Worm (Caenorhabditis elegans): Measurements from ENCODE around the gene K02B2.6.

Gene K02B2.6

ce11 chrIV:5986829-5987228 lies 24.8 kb upstream of the K02B2.6 start:
- no peak for TF ChIP-seq ama-1 (optimal IDR thresholded peaks at IDR 0.05)
- no peak for TF ChIP-seq skn-1 (tag; optimal IDR thresholded peaks at IDR 0.05)
- no peak for TF ChIP-seq nhr-28 (tag; optimal IDR thresholded peaks at IDR 0.05)
- peak; percentile 37 for TF ChIP-seq hlh-11 (tag; optimal IDR thresholded peaks at IDR 0.05)
- no peak for TF ChIP-seq nhr-10 (tag; optimal IDR thresholded peaks at IDR 0.05)
- no peak for TF ChIP-seq sdz-12 (GFP tag; optimal IDR thresholded peaks at IDR 0.05)
- no peak for TF ChIP-seq dmd-9 (GFP tag; IDR thresholded peaks at IDR 0.05)
- no peak for TF ChIP-seq lin-38 (GFP tag; IDR thresholded peaks at IDR 0.05)
- TF ChIP-seq zip-11 (GFP tag; IDR thresholded peaks at IDR 0.05), result no peak
- TF ChIP-seq vab-7 (GFP tag; IDR thresholded peaks at IDR 0.05), result no peak
- TF ChIP-seq T26A8.4 (GFP tag; IDR thresholded peaks at IDR 0.05), result 0 out of 2 replicates have a peak, but pooled peaks have one; percentile 34
- TF ChIP-seq mxl-2 (GFP tag; conservative IDR thresholded peaks at IDR 0.05), result no peak
- no peak for TF ChIP-seq dmd-8 (GFP tag; IDR thresholded peaks at IDR 0.05)
- no peak for TF ChIP-seq nhr-6 (tag; optimal IDR thresholded peaks at IDR 0.05)
- no peak for TF ChIP-seq nhr-76 (tag; optimal IDR thresholded peaks at IDR 0.05)
- no peak for TF ChIP-seq spr-3 (GFP tag; optimal IDR thresholded peaks at IDR 0.05)
- TF ChIP-seq mdl-1 (tag; optimal IDR thresholded peaks at IDR 0.05), result no peak
- TF ChIP-seq ZK546.5 (tag; optimal IDR thresholded peaks at IDR 0.05), result no peak
- TF ChIP-seq fos-1 (tag; optimal IDR thresholded peaks at IDR 0.05), result no peak
- no peak for TF ChIP-seq Y75B8A.6 (GFP tag; IDR thresholded peaks at IDR 0.05)
- TF ChIP-seq zfp-2 (tag; optimal IDR thresholded peaks at IDR 0.05), result no peak
- no peak for TF ChIP-seq nhr-41 (GFP tag; IDR thresholded peaks at IDR 0.05)
- peak in 1 of 2 experiments; percentile 34 for TF ChIP-seq hif-1 (tag; optimal IDR thresholded peaks at IDR 0.05)
- TF ChIP-seq spr-1 (tag; optimal IDR thresholded peaks at IDR 0.05), result no peak
- no peak for TF ChIP-seq F10B5.3 (tag; optimal IDR thresholded peaks at IDR 0.05)
- TF ChIP-seq Y105C5A.15 (GFP tag; IDR thresholded peaks at IDR 0.05), result no peak
- no peak for TF ChIP-seq nhr-111 (GFP tag; optimal IDR thresholded peaks at IDR 0.05)
- no peak for TF ChIP-seq lin-29 (GFP tag; IDR thresholded peaks at IDR 0.05)
- TF ChIP-seq aha-1 (tag), result no peak
- TF ChIP-seq ZK337.2 (GFP tag; IDR thresholded peaks at IDR 0.05), result no peak
- no peak for TF ChIP-seq ceh-44 (GFP tag; IDR thresholded peaks at IDR 0.05)
- TF ChIP-seq dpl-1 (GFP tag; optimal IDR thresholded peaks at IDR 0.05), result no peak
- no peak for TF ChIP-seq mep-1 (tag; optimal IDR thresholded peaks at IDR 0.05)
- TF ChIP-seq F44E2.7 (GFP tag; IDR thresholded peaks at IDR 0.05), result no peak
- TF ChIP-seq zfp-3 (GFP tag; conservative IDR thresholded peaks at IDR 0.05), result 0 out of 2 replicates have a peak, but pooled peaks have one; percentile 11

DNA sequence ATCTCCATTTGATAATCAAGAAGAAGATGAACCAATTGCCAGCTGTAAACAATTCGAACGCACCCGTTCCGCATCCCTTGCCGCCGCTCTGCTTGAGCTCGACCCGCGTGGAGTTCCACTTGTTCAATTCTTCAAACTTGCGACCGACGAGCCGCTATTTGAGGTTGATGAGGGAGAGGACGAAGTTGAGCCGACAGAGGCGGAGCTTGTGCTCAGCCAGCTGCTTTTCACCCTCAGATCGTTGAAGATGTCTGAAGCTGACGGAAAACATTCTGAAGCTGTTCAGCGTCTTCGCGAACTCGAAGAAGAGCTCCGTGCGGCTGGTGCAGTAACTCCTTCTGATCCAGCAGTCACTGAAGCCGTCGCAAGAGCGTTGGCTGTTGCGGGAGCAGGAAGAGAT lies 23.8 kb upstream of the K02B2.6 start:
- TF ChIP-seq set-16 (GFP tag; IDR thresholded peaks at IDR 0.05) (peak; percentile 79), nhr-28 (tag; optimal IDR thresholded peaks at IDR 0.05) (no peak)

DNA sequence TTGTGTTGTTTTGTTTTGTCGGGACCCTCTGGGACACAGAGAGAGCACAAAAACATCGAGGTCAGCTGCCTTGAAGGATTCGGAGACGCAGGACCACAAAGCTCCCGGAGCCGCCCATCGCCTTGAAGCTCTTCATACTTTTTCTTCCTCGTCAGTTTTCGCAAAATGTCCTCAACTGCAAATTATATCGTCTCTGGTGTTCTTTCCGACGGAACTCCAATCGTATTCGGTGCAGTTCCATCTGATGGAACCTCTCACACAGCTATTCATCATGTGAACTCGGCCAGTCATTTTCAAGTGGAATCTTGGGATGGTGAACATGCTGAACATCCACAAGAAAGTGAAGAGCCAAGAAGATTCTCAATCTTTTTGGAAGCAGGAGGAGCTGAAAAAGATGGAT lies 23.4 kb upstream of the K02B2.6 start:
- TF ChIP-seq ceh-28 (tag; optimal IDR thresholded peaks at IDR 0.05) (no peak), aha-1 (tag) (peak; percentile 86), aly-2 (tag; optimal IDR thresholded peaks at IDR 0.05) (peak; percentile 68), daf-16 (GFP tag; optimal IDR thresholded peaks at IDR 0.05) (peak in 1 of 2 experiments; percentile 52), daf-16 (tag; optimal IDR thresholded peaks at IDR 0.05) (no peak)

ce11 chrIV:5983191-5983590 lies 21.1 kb upstream of the K02B2.6 start:
- TF ChIP-seq aly-2 (tag; optimal IDR thresholded peaks at IDR 0.05) (no peak), daf-12 (tag; optimal IDR thresholded peaks at IDR 0.05) (no peak), ama-1 (optimal IDR thresholded peaks at IDR 0.05) (no peak), aha-1 (tag) (peak; percentile 59)
